Fruit fly (Drosophila melanogaster) whole organism, embryonic: ENCODE results near the gene Tob.
A peak's percentile ranks its signal among the peaks of the same experiment; 100 is the strongest.

Source experiments
- Abd-B ChIP-seq: fragments of 200-800 bp; sonication (Bioruptor generic); optimal IDR thresholded peaks from 2 replicates; lab custom pipeline; 2018; ENCODE audit warnings: missing biosample characterization, mild to moderate bottlenecking, missing genetic modification characterization, moderate library complexity
- Asciz ChIP-seq: fragments of 200-800 bp; sonication (Bioruptor generic); optimal IDR thresholded peaks from 2 replicates; lab custom pipeline; 2017; ENCODE audit warnings: missing biosample characterization, mild to moderate bottlenecking, missing genetic modification characterization, missing genetic modification reagents
- C15 ChIP-seq: fragments of 200-800 bp; sonication (Bioruptor generic); IDR thresholded peaks from 3 replicates; pipeline ENCODE4 v1.3.6; 2022; ENCODE audit warnings: missing biosample characterization, missing genetic modification characterization
- CG10321 ChIP-seq: fragments of 200-800 bp; sonication (Bioruptor generic); IDR thresholded peaks from 2 replicates; pipeline ENCODE4 v1.3.6; 2022; ENCODE audit warnings: missing biosample characterization, missing genetic modification characterization
- CG11085 ChIP-seq: fragments of 200-800 bp; sonication (Bioruptor generic); IDR thresholded peaks from 2 replicates; pipeline ENCODE4 v1.3.6; 2022; ENCODE audit warnings: missing biosample characterization, missing genetic modification characterization
- CG12236 ChIP-seq: fragments of 200-800 bp; sonication (Bioruptor generic); optimal IDR thresholded peaks from 2 replicates; lab custom pipeline; 2016; ENCODE audit warnings: missing biosample characterization, missing genetic modification characterization
- CG13287 ChIP-seq: fragments of 200-800 bp; sonication (Bioruptor generic); IDR thresholded peaks from 2 replicates; pipeline ENCODE4 v1.3.6; 2022; ENCODE audit warnings: missing biosample characterization, missing genetic modification characterization; ENCODE audit not compliant: partially characterized antibody
- CG14667 ChIP-seq: fragments of 200-800 bp; sonication (Bioruptor generic); IDR thresholded peaks from 2 replicates; pipeline ENCODE4 v1.3.6; 2022; ENCODE audit warnings: missing biosample characterization, missing genetic modification characterization
- CG15696 ChIP-seq: fragments of 200-800 bp; sonication (Bioruptor generic); optimal IDR thresholded peaks from 2 replicates; lab custom pipeline; 2019; ENCODE audit warnings: missing biosample characterization, mild to moderate bottlenecking, missing genetic modification characterization, moderate library complexity
- CG16863 ChIP-seq: fragments of 200-800 bp; sonication (Bioruptor generic); optimal IDR thresholded peaks from 3 replicates; lab custom pipeline; 2016; ENCODE audit warnings: missing biosample characterization, missing genetic modification characterization
- CG17359 ChIP-seq: fragments of 200-800 bp; sonication (Bioruptor generic); optimal IDR thresholded peaks from 3 replicates; lab custom pipeline; 2018; ENCODE audit warnings: missing biosample characterization, mild to moderate bottlenecking, missing genetic modification characterization, moderate library complexity
- CG1832 ChIP-seq: fragments of 200-800 bp; sonication (Bioruptor generic); optimal IDR thresholded peaks from 2 replicates; lab custom pipeline; 2017; ENCODE audit warnings: missing biosample characterization, mild to moderate bottlenecking, missing genetic modification characterization, inconsistent platforms
- CG30403 ChIP-seq: fragments of 200-800 bp; sonication (Bioruptor generic); optimal IDR thresholded peaks from 3 replicates; lab custom pipeline; 2016; ENCODE audit warnings: missing biosample characterization, missing genetic modification characterization
- CG30431 ChIP-seq: fragments of 200-800 bp; sonication (Bioruptor generic); optimal IDR thresholded peaks from 2 replicates; lab custom pipeline; 2017; ENCODE audit warnings: missing biosample characterization, missing genetic modification characterization
- CG3065 ChIP-seq: fragments of 200-800 bp; sonication (Bioruptor generic); optimal IDR thresholded peaks from 2 replicates; lab custom pipeline; 2016; ENCODE audit warnings: missing biosample characterization, missing genetic modification characterization
- CG3281 ChIP-seq: fragments of 200-800 bp; sonication (Bioruptor generic); optimal IDR thresholded peaks from 3 replicates; lab custom pipeline; 2017; ENCODE audit warnings: missing biosample characterization, mild to moderate bottlenecking, missing genetic modification characterization
- CG3407 ChIP-seq: fragments of 200-800 bp; sonication (Bioruptor generic); optimal IDR thresholded peaks from 2 replicates; lab custom pipeline; 2018; ENCODE audit warnings: missing biosample characterization, mild to moderate bottlenecking, missing genetic modification characterization
- CG34422 ChIP-seq: fragments of 200-800 bp; sonication (Bioruptor generic); IDR thresholded peaks from 3 replicates; pipeline ENCODE4 v1.3.6; 2022; ENCODE audit warnings: missing biosample characterization, missing genetic modification characterization
- CG6654 ChIP-seq: fragments of 200-800 bp; sonication (Bioruptor generic); optimal IDR thresholded peaks from 2 replicates; lab custom pipeline; 2017; ENCODE audit warnings: missing biosample characterization, mild to moderate bottlenecking, missing genetic modification characterization
- CG6765 ChIP-seq: fragments of 200-800 bp; sonication (Bioruptor generic); optimal IDR thresholded peaks from 3 replicates; lab custom pipeline; 2017; ENCODE audit warnings: missing biosample characterization, mild to moderate bottlenecking, missing genetic modification characterization
- CG7745 ChIP-seq: fragments of 200-800 bp; sonication (Bioruptor generic); optimal IDR thresholded peaks from 2 replicates; lab custom pipeline; 2018; ENCODE audit warnings: missing biosample characterization, mild to moderate bottlenecking, missing genetic modification characterization, moderate library complexity
- CG9932 ChIP-seq: fragments of 200-800 bp; sonication (Bioruptor generic); IDR thresholded peaks from 2 replicates; pipeline ENCODE4 v1.3.6; 2022; ENCODE audit warnings: missing biosample characterization, missing genetic modification characterization
- Eip74EF ChIP-seq, 2 experiments: fragments of 200-800 bp in 1 of 2; fragments of >200 bp in 1 of 2; sonication (Bioruptor generic) in 1 of 2; optimal IDR thresholded peaks; 2 replicates each; lab custom pipeline; 2017 to 2019; ENCODE audit warnings: missing biosample characterization in 2 of 2, missing genetic modification characterization in 2 of 2, mild to moderate bottlenecking in 1 of 2, moderate library complexity in 1 of 2
- HLH54F ChIP-seq: fragments of 200-800 bp; sonication (Bioruptor generic); optimal IDR thresholded peaks from 3 replicates; lab custom pipeline; 2016; ENCODE audit warnings: missing biosample characterization, missing genetic modification characterization
- HmgD ChIP-seq: fragments of 200-800 bp; sonication (Bioruptor generic); optimal IDR thresholded peaks from 3 replicates; lab custom pipeline; 2016; ENCODE audit warnings: missing biosample characterization, missing genetic modification characterization
- Hr39 ChIP-seq: fragments of >200 bp; optimal IDR thresholded peaks from 2 replicates; lab custom pipeline; 2017
- MESR4 ChIP-seq: fragments of 200-800 bp; sonication (Bioruptor generic); optimal IDR thresholded peaks from 2 replicates; lab custom pipeline; 2018; ENCODE audit warnings: missing biosample characterization, mild to moderate bottlenecking, missing genetic modification characterization, moderate library complexity
- Mad ChIP-seq: fragments of 200-800 bp; sonication (Bioruptor generic); optimal IDR thresholded peaks from 2 replicates; lab custom pipeline; 2016; ENCODE audit warnings: missing biosample characterization, missing genetic modification characterization
- Nf-YA ChIP-seq: fragments of 200-800 bp; sonication (Bioruptor generic); IDR thresholded peaks from 2 replicates; pipeline ENCODE4 v1.3.6; 2022; ENCODE audit warnings: missing biosample characterization, missing genetic modification characterization
- Optix ChIP-seq: fragments of 200-800 bp; sonication (Bioruptor generic); IDR thresholded peaks from 3 replicates; pipeline ENCODE4 v1.3.6; 2022; ENCODE audit warnings: missing biosample characterization, missing genetic modification characterization
- Ptx1 ChIP-seq: fragments of 200-800 bp; sonication (Bioruptor generic); IDR thresholded peaks from 2 replicates; pipeline ENCODE4 v1.3.6; 2022; ENCODE audit warnings: missing biosample characterization, missing genetic modification characterization
- Spps ChIP-seq: fragments of 200-800 bp; sonication (Bioruptor generic); optimal IDR thresholded peaks from 2 replicates; lab custom pipeline; 2018; ENCODE audit warnings: missing biosample characterization, mild to moderate bottlenecking, missing genetic modification characterization
- bab2 ChIP-seq: fragments of 200-800 bp; sonication (Bioruptor generic); optimal IDR thresholded peaks from 2 replicates; lab custom pipeline; 2016; ENCODE audit warnings: missing biosample characterization, missing genetic modification characterization
- dysf ChIP-seq: fragments of 200-800 bp; sonication (Bioruptor generic); IDR thresholded peaks from 3 replicates; pipeline ENCODE4 v1.3.6; 2022; ENCODE audit warnings: missing biosample characterization, missing genetic modification characterization
- fd96Cb ChIP-seq: fragments of 200-800 bp; sonication (Bioruptor generic); optimal IDR thresholded peaks from 2 replicates; lab custom pipeline; 2018; ENCODE audit warnings: missing biosample characterization, mild to moderate bottlenecking, missing genetic modification characterization, moderate library complexity
- gfzf ChIP-seq: fragments of 200-800 bp; sonication (Bioruptor generic); optimal IDR thresholded peaks from 2 replicates; lab custom pipeline; 2016; ENCODE audit warnings: missing biosample characterization, mild to moderate bottlenecking, missing genetic modification characterization, moderate library complexity
- hkb ChIP-seq, 2 experiments: fragments of 200-800 bp in 1 of 2; fragments of >200 bp in 1 of 2; sonication (Bioruptor generic) in 1 of 2; IDR thresholded peaks in 1 of 2; optimal IDR thresholded peaks in 1 of 2; 2 replicates each; pipeline versions ENCODE4 v1.3.6 to Lab custom; 2017 to 2022; ENCODE audit warnings: missing biosample characterization in 1 of 2, missing genetic modification characterization in 1 of 2
- ind ChIP-seq: fragments of 200-800 bp; sonication (Bioruptor generic); optimal IDR thresholded peaks from 3 replicates; lab custom pipeline; 2016; ENCODE audit warnings: missing biosample characterization, missing genetic modification characterization
- inv ChIP-seq: fragments of 200-800 bp; sonication (Bioruptor generic); IDR thresholded peaks from 2 replicates; pipeline ENCODE4 v1.3.6; 2022; ENCODE audit warnings: missing biosample characterization, missing genetic modification characterization; ENCODE audit not compliant: partially characterized antibody
- nau ChIP-seq: fragments of 200-800 bp; sonication (Bioruptor generic); optimal IDR thresholded peaks from 3 replicates; lab custom pipeline; 2017; ENCODE audit warnings: missing biosample characterization, mild to moderate bottlenecking, missing genetic modification characterization, missing genetic modification reagents
- nerfin-2 ChIP-seq: fragments of 200-800 bp; sonication (Bioruptor generic); IDR thresholded peaks from 2 replicates; pipeline ENCODE4 v1.3.6; 2022; ENCODE audit warnings: missing biosample characterization, missing genetic modification characterization; ENCODE audit not compliant: partially characterized antibody
- odd ChIP-seq: fragments of 200-800 bp; sonication (Bioruptor generic); optimal IDR thresholded peaks from 2 replicates; lab custom pipeline; 2017; ENCODE audit warnings: missing biosample characterization, mild to moderate bottlenecking, missing genetic modification characterization
- p53 ChIP-seq: fragments of 200-800 bp; sonication (Bioruptor generic); optimal IDR thresholded peaks from 2 replicates; lab custom pipeline; 2016; ENCODE audit warnings: missing biosample characterization, missing genetic modification characterization
- pfk ChIP-seq: fragments of 200-800 bp; sonication (Bioruptor generic); optimal IDR thresholded peaks from 2 replicates; lab custom pipeline; 2018; ENCODE audit warnings: missing biosample characterization, mild to moderate bottlenecking, missing genetic modification characterization, moderate library complexity
- pnt ChIP-seq: fragments of 200-800 bp; sonication (Bioruptor generic); optimal IDR thresholded peaks from 3 replicates; lab custom pipeline; 2016; ENCODE audit warnings: missing biosample characterization, missing genetic modification characterization
- row ChIP-seq: fragments of 200-800 bp; sonication (Bioruptor generic); IDR thresholded peaks from 3 replicates; pipeline ENCODE4 v1.3.6; 2022; ENCODE audit warnings: missing biosample characterization, missing genetic modification characterization
- scrt ChIP-seq: fragments of 200-800 bp; sonication (Bioruptor generic); optimal IDR thresholded peaks from 2 replicates; lab custom pipeline; 2018; ENCODE audit warnings: missing biosample characterization, mild to moderate bottlenecking, missing genetic modification characterization, moderate library complexity
- sd ChIP-seq: fragments of 200-800 bp; sonication (Bioruptor generic); optimal IDR thresholded peaks from 3 replicates; lab custom pipeline; 2018; ENCODE audit warnings: missing biosample characterization, mild to moderate bottlenecking, missing genetic modification characterization, moderate library complexity
- sens ChIP-seq: fragments of 200-800 bp; sonication (Bioruptor generic); peaks from one replicate; lab custom pipeline; 2016; ENCODE audit warnings: missing biosample characterization, missing genetic modification characterization
- stc ChIP-seq: fragments of 200-800 bp; sonication (Bioruptor generic); IDR thresholded peaks from 2 replicates; pipeline ENCODE4 v1.3.6; 2022; ENCODE audit warnings: missing biosample characterization, missing genetic modification characterization
- wek ChIP-seq: fragments of 200-800 bp; sonication (Bioruptor generic); optimal IDR thresholded peaks from 3 replicates; lab custom pipeline; 2018; ENCODE audit warnings: missing biosample characterization, mild to moderate bottlenecking, missing genetic modification characterization, moderate library complexity

Tob gene

DNA sequence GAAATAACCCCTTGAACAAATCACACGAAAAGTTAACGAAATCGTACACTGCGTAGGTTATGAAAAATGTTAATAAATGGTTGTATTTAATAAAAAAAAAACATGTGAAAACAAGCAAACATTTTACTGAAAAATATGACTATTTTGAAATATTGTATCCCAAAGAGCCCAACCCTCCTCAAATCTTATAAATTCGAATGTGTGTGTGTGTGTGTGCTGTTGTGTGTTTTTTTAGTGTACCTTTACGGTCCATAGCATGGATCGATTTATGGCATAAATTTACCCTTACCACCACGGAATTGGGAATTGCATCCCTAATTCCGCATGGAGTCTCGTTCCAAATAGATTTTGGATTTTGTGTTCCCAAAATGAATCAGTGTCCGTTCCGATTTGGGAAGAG lies 12.2 kb upstream of the Tob start (continued):
- TF ChIP-seq CG34422 (GFP tag; lab: Robert Waterston, UW): 0 out of 3 replicates have a peak, but pooled peaks have one; percentile 62
- no peak for TF ChIP-seq HmgD
- peak; percentile 47 for TF ChIP-seq bab2 (GFP tag; lab: Kevin White, UChicago)
- no peak for TF ChIP-seq CG9932 (GFP tag; lab: Robert Waterston, UW)
- TF ChIP-seq Spps: no peak
- no peak for TF ChIP-seq CG15696 (tag; lab: Kevin White, UChicago)
- no peak for TF ChIP-seq nerfin-2 (GFP tag; lab: Robert Waterston, UW)
- TF ChIP-seq CG7745 (tag; lab: Kevin White, UChicago): no peak
- no peak for TF ChIP-seq MESR4 (GFP tag; lab: Kevin White, UChicago)
- TF ChIP-seq fd96Cb (tag; lab: Kevin White, UChicago): peak; percentile 29
- TF ChIP-seq HLH54F (GFP tag; lab: Kevin White, UChicago): no peak
- no peak for TF ChIP-seq sd (tag; lab: Kevin White, UChicago)
- no peak for TF ChIP-seq C15 (GFP tag; lab: Robert Waterston, UW)
- peak; percentile 56; the same call in 2 of the 3 replicates for TF ChIP-seq dysf
- TF ChIP-seq CG14667: peak; percentile 47; the same call in 1 of the 2 replicates
- TF ChIP-seq CG30431 (GFP tag; lab: Kevin White, UChicago): no peak
- 0 out of 2 replicates have a peak, but pooled peaks have one; percentile 22 for TF ChIP-seq CG11085 (GFP tag; lab: Robert Waterston, UW)
- TF ChIP-seq hkb (optimal IDR thresholded peaks at IDR 0.05; lab: Kevin White, UChicago): no peak
- peak; percentile 57 for TF ChIP-seq hkb (GFP tag; IDR thresholded peaks at IDR 0.05; lab: Robert Waterston, UW)
- TF ChIP-seq Ptx1 (GFP tag; lab: Robert Waterston, UW): peak; percentile 77
- no peak for TF ChIP-seq Hr39 (lab: Kevin White, UChicago)
- TF ChIP-seq CG30403 (GFP tag; lab: Kevin White, UChicago): peak; percentile 52
- no peak for TF ChIP-seq CG6654 (GFP tag; lab: Kevin White, UChicago)
- TF ChIP-seq CG1832 (GFP tag; lab: Kevin White, UChicago): no peak
- TF ChIP-seq scrt: no peak
- no peak for TF ChIP-seq gfzf (GFP tag; lab: Kevin White, UChicago)
- TF ChIP-seq Mad: no peak
- no peak for TF ChIP-seq CG13287
- no peak for TF ChIP-seq inv (GFP tag; lab: Robert Waterston, UW)
- TF ChIP-seq pnt (GFP tag; lab: Kevin White, UChicago): no peak
- peak; percentile 41 for TF ChIP-seq ind
- TF ChIP-seq Asciz: no peak
- TF ChIP-seq CG16863 (GFP tag; lab: Kevin White, UChicago): peak; percentile 7
- TF ChIP-seq CG17359 (tag; lab: Kevin White, UChicago): peak; percentile 17
- TF ChIP-seq CG3407 (GFP tag; lab: Kevin White, UChicago): no peak
- no peak; the same call in 1 of the 2 replicates for TF ChIP-seq stc (GFP tag; lab: Robert Waterston, UW)
- TF ChIP-seq CG3065: no peak
- no peak for TF ChIP-seq Eip74EF (GFP tag; optimal IDR thresholded peaks at IDR 0.05; lab: Kevin White, UChicago)
- TF ChIP-seq row: peak; percentile 66
- TF ChIP-seq Optix (GFP tag; lab: Robert Waterston, UW): 0 out of 3 replicates have a peak, but pooled peaks have one; percentile 6
- no peak for TF ChIP-seq CG10321
- TF ChIP-seq nau: no peak
- TF ChIP-seq Abd-B (GFP tag; lab: Kevin White, UChicago): peak; percentile 23
- TF ChIP-seq p53 (GFP tag; lab: Kevin White, UChicago): no peak
- TF ChIP-seq CG12236: no peak
- no peak for TF ChIP-seq pfk (GFP tag; lab: Kevin White, UChicago)
- TF ChIP-seq sens (GFP tag; lab: Kevin White, UChicago): peak; percentile 95
- TF ChIP-seq Nf-YA: no peak
- TF ChIP-seq odd (GFP tag; lab: Kevin White, UChicago): no peak
- no peak for TF ChIP-seq wek
- no peak for TF ChIP-seq CG3281 (GFP tag; lab: Kevin White, UChicago)
- TF ChIP-seq CG6765 (GFP tag; lab: Kevin White, UChicago): no peak
